Worm (Caenorhabditis elegans) whole organism, L4 larva: ENCODE measurements around the gene sph-1.

Experiments
- F10B5.3 ChIP-seq: sonication (generic microtip); optimal IDR thresholded peaks from 2 replicates; lab custom pipeline; 2016; ENCODE audit warnings: mild to moderate bottlenecking, missing genetic modification characterization, missing compliant biosample characterization
- T20F7.1 ChIP-seq: fragments of 200-800 bp; sonication (Bioruptor generic); optimal IDR thresholded peaks from 2 replicates; lab custom pipeline; 2018; ENCODE audit warnings: mild to moderate bottlenecking, missing genetic modification characterization, missing compliant biosample characterization
- Y5F2A.4 ChIP-seq: fragments of 200-800 bp; sonication (Bioruptor generic); optimal IDR thresholded peaks from 2 replicates; lab custom pipeline; 2018; ENCODE audit warnings: mild to moderate bottlenecking, missing genetic modification characterization, missing compliant biosample characterization
- ZK337.2 ChIP-seq: fragments of 200-800 bp; sonication (Bioruptor generic); IDR thresholded peaks from 2 replicates; pipeline ENCODE4 v1.3.6; 2022; ENCODE audit warnings: missing genetic modification reagents, missing genetic modification characterization, missing compliant biosample characterization
- ZK546.5 ChIP-seq, 2 experiments: sonication (generic microtip); optimal IDR thresholded peaks; 2 replicates each; lab custom pipeline; 2017; ENCODE audit warnings: missing biosample characterization in 2 of 2, missing genetic modification characterization in 2 of 2
- ama-1 ChIP-seq: fragments of 150-350 bp; optimal IDR thresholded peaks from 2 replicates; lab custom pipeline; 2014; ENCODE audit warnings: inconsistent platforms, mixed read lengths
- arid-1 ChIP-seq: fragments of 200-800 bp; sonication (Bioruptor generic); conservative IDR thresholded peaks from 2 replicates; pipeline ENCODE4 v1.3.6; 2022; ENCODE audit warnings: missing genetic modification reagents, missing genetic modification characterization, missing compliant biosample characterization
- attf-4 ChIP-seq: sonication (generic microtip); optimal IDR thresholded peaks from 3 replicates; lab custom pipeline; 2017; ENCODE audit warnings: missing biosample characterization, missing genetic modification characterization
- ceh-20 ChIP-seq: fragments of 200-800 bp; sonication (Bioruptor generic); IDR thresholded peaks from 2 replicates; pipeline ENCODE4 v1.3.6; 2022; ENCODE audit warnings: missing genetic modification reagents, missing genetic modification characterization, missing compliant biosample characterization
- ceh-28 ChIP-seq: fragments of 150-350 bp; optimal IDR thresholded peaks from 2 replicates; lab custom pipeline; 2014; ENCODE audit warnings: missing biosample characterization, missing genetic modification reagents, missing genetic modification characterization
- ceh-44 ChIP-seq: fragments of 200-800 bp; sonication (Bioruptor generic); IDR thresholded peaks from 2 replicates; pipeline ENCODE4 v1.3.6; 2022; ENCODE audit warnings: missing genetic modification reagents, missing genetic modification characterization, missing compliant biosample characterization
- ceh-82 ChIP-seq: sonication (generic microtip); optimal IDR thresholded peaks from 2 replicates; lab custom pipeline; 2017; ENCODE audit warnings: missing biosample characterization, missing genetic modification characterization
- ces-1 ChIP-seq: fragments of 150-350 bp; sonication (generic microtip); optimal IDR thresholded peaks from 4 replicates; lab custom pipeline; 2014; ENCODE audit warnings: missing biosample characterization, missing genetic modification reagents, missing genetic modification characterization
- daf-12 ChIP-seq: fragments of 150-350 bp; optimal IDR thresholded peaks from 2 replicates; lab custom pipeline; 2014; ENCODE audit warnings: missing biosample characterization, missing genetic modification reagents, missing genetic modification characterization
- daf-16 ChIP-seq, 3 experiments: sonication (generic microtip); optimal IDR thresholded peaks; 2 replicates each; lab custom pipeline; 2016 to 2017; ENCODE audit warnings: missing genetic modification characterization in 3 of 3, missing genetic modification reagents in 3 of 3, mild to moderate bottlenecking in 2 of 3, missing compliant biosample characterization in 2 of 3, missing biosample characterization in 1 of 3, moderate library complexity in 1 of 3
- dmd-8 ChIP-seq: fragments of 200-800 bp; sonication (Bioruptor generic); IDR thresholded peaks from 2 replicates; pipeline ENCODE4 v1.3.6; 2022; ENCODE audit warnings: missing genetic modification characterization, missing compliant biosample characterization
- dmd-9 ChIP-seq: fragments of 200-800 bp; sonication (Bioruptor generic); IDR thresholded peaks from 2 replicates; pipeline ENCODE4 v1.3.6; 2022; ENCODE audit warnings: missing genetic modification reagents, missing genetic modification characterization, missing compliant biosample characterization
- dpl-1 ChIP-seq: fragments of 150-350 bp; optimal IDR thresholded peaks from 2 replicates; lab custom pipeline; 2014; ENCODE audit warnings: missing biosample characterization, missing genetic modification reagents, missing genetic modification characterization
- duxl-1 ChIP-seq: sonication (generic microtip); optimal IDR thresholded peaks from 2 replicates; lab custom pipeline; 2016; ENCODE audit warnings: mild to moderate bottlenecking, missing genetic modification characterization, moderate library complexity, missing compliant biosample characterization; ENCODE audit not compliant: poor library complexity
- egl-27 ChIP-seq: sonication (generic microtip); optimal IDR thresholded peaks from 3 replicates; lab custom pipeline; 2017; ENCODE audit warnings: missing biosample characterization, missing genetic modification reagents, missing genetic modification characterization
- egl-43 ChIP-seq: fragments of 200-800 bp; sonication (Bioruptor generic); IDR thresholded peaks from 2 replicates; pipeline ENCODE4 v1.3.6; 2022; ENCODE audit warnings: missing genetic modification reagents, missing genetic modification characterization, missing compliant biosample characterization
- fos-1 ChIP-seq: fragments of 150-350 bp; optimal IDR thresholded peaks from 2 replicates; lab custom pipeline; 2014; ENCODE audit warnings: missing biosample characterization, missing genetic modification characterization
- gei-8 ChIP-seq: fragments of 200-800 bp; sonication (Bioruptor generic); optimal IDR thresholded peaks from 2 replicates; lab custom pipeline; 2018; ENCODE audit warnings: mild to moderate bottlenecking, missing genetic modification characterization, missing compliant biosample characterization
- hlh-11 ChIP-seq: fragments of 200-800 bp; sonication (Bioruptor generic); optimal IDR thresholded peaks from 2 replicates; lab custom pipeline; 2018; ENCODE audit warnings: mild to moderate bottlenecking, missing genetic modification characterization, missing compliant biosample characterization
- hlh-30 ChIP-seq: sonication (generic microtip); optimal IDR thresholded peaks from 2 replicates; lab custom pipeline; 2017; ENCODE audit warnings: antibody characterized with exemption, mild to moderate bottlenecking, missing genetic modification characterization, missing compliant biosample characterization; ENCODE audit not compliant: insufficient read depth
- jun-1 ChIP-seq: fragments of 150-350 bp; optimal IDR thresholded peaks from 2 replicates; lab custom pipeline; 2014; ENCODE audit warnings: missing biosample characterization, missing genetic modification reagents, missing genetic modification characterization
- lim-7 ChIP-seq: fragments of 200-800 bp; sonication (Bioruptor generic); IDR thresholded peaks from 2 replicates; pipeline ENCODE4 v1.3.6; 2022; ENCODE audit warnings: missing genetic modification characterization, missing compliant biosample characterization
- lin-38 ChIP-seq: fragments of 200-800 bp; sonication (Bioruptor generic); IDR thresholded peaks from 2 replicates; pipeline ENCODE4 v1.3.6; 2022; ENCODE audit warnings: missing genetic modification reagents, missing genetic modification characterization, missing compliant biosample characterization
- lsy-2 ChIP-seq, 2 experiments: fragments of 150-350 bp in 1 of 2; sonication (generic microtip) in 1 of 2; optimal IDR thresholded peaks; 2 replicates each; lab custom pipeline; 2014 to 2017; ENCODE audit warnings: missing biosample characterization in 2 of 2, missing genetic modification characterization in 2 of 2
- mdl-1 ChIP-seq, 2 experiments: fragments of 150-350 bp in 1 of 2; sonication (generic microtip) in 1 of 2; optimal IDR thresholded peaks; 2 replicates each; lab custom pipeline; 2014 to 2017; ENCODE audit warnings: missing biosample characterization in 2 of 2, missing genetic modification characterization in 2 of 2
- mdt-29 ChIP-seq: fragments of 200-800 bp; sonication (Bioruptor generic); IDR thresholded peaks from 2 replicates; pipeline ENCODE4 v1.3.6; 2022; ENCODE audit warnings: missing genetic modification reagents, missing genetic modification characterization, missing compliant biosample characterization
- mep-1 ChIP-seq: fragments of 150-350 bp; sonication (generic microtip); optimal IDR thresholded peaks from 3 replicates; lab custom pipeline; 2014; ENCODE audit warnings: missing biosample characterization, missing genetic modification characterization
- mxl-2 ChIP-seq: fragments of 200-800 bp; sonication (Bioruptor generic); conservative IDR thresholded peaks from 2 replicates; pipeline ENCODE4 v1.3.6; 2022; ENCODE audit warnings: missing genetic modification reagents, missing genetic modification characterization, missing compliant biosample characterization
- nhr-11 ChIP-seq: fragments of 150-350 bp; optimal IDR thresholded peaks from 2 replicates; lab custom pipeline; 2014; ENCODE audit warnings: missing biosample characterization, missing genetic modification characterization
- nhr-111 ChIP-seq: fragments of 200-800 bp; sonication (Bioruptor generic); optimal IDR thresholded peaks from 2 replicates; lab custom pipeline; 2018; ENCODE audit warnings: mild to moderate bottlenecking, missing genetic modification characterization, missing compliant biosample characterization
- nhr-237 ChIP-seq: sonication (generic microtip); optimal IDR thresholded peaks from 2 replicates; lab custom pipeline; 2017; ENCODE audit warnings: missing biosample characterization, missing genetic modification characterization
- nhr-28 ChIP-seq: fragments of 150-350 bp; optimal IDR thresholded peaks from 2 replicates; lab custom pipeline; 2014; ENCODE audit warnings: missing biosample characterization, missing genetic modification characterization
- nhr-41 ChIP-seq: fragments of 200-800 bp; sonication (Bioruptor generic); IDR thresholded peaks from 2 replicates; pipeline ENCODE4 v1.3.6; 2022; ENCODE audit warnings: missing genetic modification reagents, missing genetic modification characterization, missing compliant biosample characterization
- nhr-48 ChIP-seq: sonication (generic microtip); optimal IDR thresholded peaks from 2 replicates; lab custom pipeline; 2016; ENCODE audit warnings: mild to moderate bottlenecking, missing genetic modification characterization, missing compliant biosample characterization
- nhr-76 ChIP-seq: fragments of 150-350 bp; optimal IDR thresholded peaks from 2 replicates; lab custom pipeline; 2014; ENCODE audit warnings: missing biosample characterization, missing genetic modification characterization
- nhr-77 ChIP-seq: fragments of 150-350 bp; optimal IDR thresholded peaks from 2 replicates; lab custom pipeline; 2014; ENCODE audit warnings: missing biosample characterization, missing genetic modification characterization
- pha-4 ChIP-seq, 2 experiments: fragments of 150-350 bp in 1 of 2; fragments of 200-800 bp in 1 of 2; sonication (Bioruptor generic) in 1 of 2; IDR thresholded peaks in 1 of 2; optimal IDR thresholded peaks in 1 of 2; 2 replicates each; pipeline versions ENCODE4 v1.3.6 to Lab custom; 2014 to 2022; ENCODE audit warnings: missing genetic modification characterization in 2 of 2, missing genetic modification reagents in 2 of 2, missing biosample characterization in 1 of 2, missing compliant biosample characterization in 1 of 2
- set-16 ChIP-seq: fragments of 200-800 bp; sonication (Bioruptor generic); IDR thresholded peaks from 2 replicates; pipeline ENCODE4 v1.3.6; 2022; ENCODE audit warnings: missing genetic modification reagents, missing genetic modification characterization, missing compliant biosample characterization
- skn-1 ChIP-seq: fragments of 150-350 bp; optimal IDR thresholded peaks from 2 replicates; lab custom pipeline; 2014; ENCODE audit warnings: missing biosample characterization, missing genetic modification characterization
- spr-1 ChIP-seq: sonication (generic microtip); optimal IDR thresholded peaks from 2 replicates; lab custom pipeline; 2016; ENCODE audit warnings: mild to moderate bottlenecking, missing genetic modification characterization, missing compliant biosample characterization
- spr-3 ChIP-seq: fragments of 200-800 bp; sonication (Bioruptor generic); optimal IDR thresholded peaks from 2 replicates; lab custom pipeline; 2018; ENCODE audit warnings: mild to moderate bottlenecking, missing genetic modification characterization, missing compliant biosample characterization
- tag-97 ChIP-seq: fragments of 200-800 bp; sonication (Bioruptor generic); IDR thresholded peaks from 2 replicates; pipeline ENCODE4 v1.3.6; 2022; ENCODE audit warnings: missing genetic modification characterization, missing compliant biosample characterization
- unc-62 ChIP-seq, 3 experiments: fragments of 150-350 bp in 1 of 3; sonication (generic microtip); optimal IDR thresholded peaks in 2 of 3; peaks in 1 of 3; 1 replicate in 1 of 3; 2 replicates in 2 of 3; lab custom pipeline; 2014 to 2017; ENCODE audit warnings: missing biosample characterization in 3 of 3, missing genetic modification characterization in 3 of 3, missing genetic modification reagents in 3 of 3, missing genotype in 1 of 3
- zfp-2 ChIP-seq: sonication (generic microtip); optimal IDR thresholded peaks from 2 replicates; lab custom pipeline; 2016; ENCODE audit warnings: mild to moderate bottlenecking, missing genetic modification characterization, missing compliant biosample characterization
- zip-11 ChIP-seq: fragments of 200-800 bp; sonication (Bioruptor generic); IDR thresholded peaks from 2 replicates; pipeline ENCODE4 v1.3.6; 2022; ENCODE audit warnings: missing genetic modification characterization, missing compliant biosample characterization
- ztf-11 ChIP-seq: fragments of 150-350 bp; optimal IDR thresholded peaks from 2 replicates; lab custom pipeline; 2014; ENCODE audit warnings: missing biosample characterization, missing genetic modification characterization

sph-1 gene

DNA sequence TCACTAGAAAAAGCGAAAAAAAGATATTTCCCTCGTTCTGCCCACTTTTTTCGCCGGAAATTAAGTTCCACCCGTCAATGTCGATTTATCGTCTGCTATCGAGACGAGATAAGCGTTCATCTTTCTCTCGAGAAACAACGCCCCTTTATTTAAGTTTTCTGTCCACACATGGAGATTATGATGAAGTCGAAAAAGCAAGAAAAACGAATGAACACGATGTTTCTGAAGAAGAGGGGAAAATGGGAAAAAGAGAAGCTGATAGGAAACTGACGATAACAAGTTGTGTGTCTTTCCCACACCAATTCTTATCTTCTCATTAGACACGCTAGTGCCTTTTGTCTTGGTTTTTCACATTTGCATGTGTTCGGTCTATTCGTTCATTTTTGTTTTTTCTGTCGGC lies 41.4 kb upstream of the sph-1 start (continued):
- TF ChIP-seq hlh-30, result no peak
- TF ChIP-seq ceh-82 (tag; lab: Kevin White, UChicago), result no peak
- no peak for TF ChIP-seq nhr-76 (tag; lab: Kevin White, UChicago)
- no peak for TF ChIP-seq ZK337.2 (GFP tag; lab: Robert Waterston, UW)
- TF ChIP-seq T20F7.1 (GFP tag; lab: Kevin White, UChicago), result no peak
- no peak for TF ChIP-seq egl-27
- no peak for TF ChIP-seq zip-11
- no peak for TF ChIP-seq fos-1 (tag; lab: Kevin White, UChicago)
- TF ChIP-seq jun-1 (tag; lab: Kevin White, UChicago), result no peak
- 0 out of 2 replicates have a peak, but pooled peaks have one; percentile 36 for TF ChIP-seq nhr-41 (GFP tag; lab: Robert Waterston, UW)
- TF ChIP-seq ces-1 (GFP tag; lab: Kevin White, UChicago), result no peak
- TF ChIP-seq unc-62 (GFP tag; optimal IDR thresholded peaks at IDR 0.05 in 1 of 2; lab: Kevin White, UChicago), result no peak
- no peak for TF ChIP-seq unc-62 (tag; optimal IDR thresholded peaks at IDR 0.05; lab: Kevin White, UChicago)
- TF ChIP-seq daf-12 (tag; lab: Kevin White, UChicago), result no peak
- no peak for TF ChIP-seq attf-4
- no peak for TF ChIP-seq lim-7 (GFP tag; lab: Robert Waterston, UW)
- TF ChIP-seq arid-1, result no peak
- TF ChIP-seq tag-97 (GFP tag; lab: Robert Waterston, UW), result no peak
- TF ChIP-seq lsy-2 (tag; optimal IDR thresholded peaks at IDR 0.05; lab: Kevin White, UChicago), result no peak
- no peak for TF ChIP-seq gei-8 (GFP tag; lab: Kevin White, UChicago)
- no peak for TF ChIP-seq egl-43
- no peak for TF ChIP-seq mep-1
- TF ChIP-seq ztf-11, result no peak
- TF ChIP-seq dmd-9, result no peak
- no peak for TF ChIP-seq pha-4 (GFP tag; IDR thresholded peaks at IDR 0.05; lab: Robert Waterston, UW)
- TF ChIP-seq pha-4 (tag; optimal IDR thresholded peaks at IDR 0.05; lab: Kevin White, UChicago), result no peak
- TF ChIP-seq nhr-77 (tag; lab: Kevin White, UChicago), result no peak
- TF ChIP-seq duxl-1 (tag; lab: Kevin White, UChicago), result no peak
- TF ChIP-seq nhr-237 (tag; lab: Kevin White, UChicago), result no peak
- TF ChIP-seq nhr-11 (tag; lab: Kevin White, UChicago), result no peak
- TF ChIP-seq mdl-1 (tag; optimal IDR thresholded peaks at IDR 0.05; lab: Kevin White, UChicago), result peak in 1 of 2 experiments; percentile 37
- TF ChIP-seq dmd-8 (GFP tag; lab: Robert Waterston, UW), result no peak
- TF ChIP-seq ZK546.5 (tag; optimal IDR thresholded peaks at IDR 0.05; lab: Kevin White, UChicago), result no peak
- TF ChIP-seq daf-16 (GFP tag; optimal IDR thresholded peaks at IDR 0.05; lab: Kevin White, UChicago), result no peak
- TF ChIP-seq daf-16 (tag; optimal IDR thresholded peaks at IDR 0.05; lab: Kevin White, UChicago), result peak; percentile 34
- TF ChIP-seq dpl-1, result no peak
- TF ChIP-seq mdt-29 (GFP tag; lab: Robert Waterston, UW), result no peak
- no peak for TF ChIP-seq spr-1 (tag; lab: Kevin White, UChicago)
- TF ChIP-seq nhr-28, result peak; percentile 67
- 0 out of 2 replicates have a peak, but pooled peaks have one; percentile 27 for TF ChIP-seq ceh-20 (GFP tag; lab: Robert Waterston, UW)
- TF ChIP-seq F10B5.3 (tag; lab: Kevin White, UChicago), result no peak
- TF ChIP-seq spr-3 (GFP tag; lab: Kevin White, UChicago), result no peak
- no peak for TF ChIP-seq ceh-28
- TF ChIP-seq zfp-2, result no peak
- TF ChIP-seq hlh-11 (tag; lab: Kevin White, UChicago), result peak; percentile 45
- TF ChIP-seq nhr-111 (GFP tag; lab: Kevin White, UChicago), result no peak
- no peak for TF ChIP-seq ceh-44 (GFP tag; lab: Robert Waterston, UW)
- TF ChIP-seq skn-1 (tag; lab: Kevin White, UChicago), result no peak
- TF ChIP-seq mxl-2 (GFP tag; lab: Robert Waterston, UW), result no peak
- no peak for TF ChIP-seq ama-1 (lab: Kevin White, UChicago)
- no peak for TF ChIP-seq Y5F2A.4
- TF ChIP-seq set-16 (GFP tag; lab: Robert Waterston, UW), result no peak
- peak; percentile 30 for TF ChIP-seq nhr-48 (tag; lab: Kevin White, UChicago)
- TF ChIP-seq lin-38, result no peak
